Worm (Caenorhabditis elegans): ENCODE results near the gene Y38H6C.18.

- TF ChIP-seq ztf-11 (tag; optimal IDR thresholded peaks at IDR 0.05): no peak
- no peak for TF ChIP-seq blmp-1 (tag; optimal IDR thresholded peaks at IDR 0.05; ENCODE audit: insufficient read depth)
- TF ChIP-seq snpc-4 (tag; optimal IDR thresholded peaks at IDR 0.05): no peak
- TF ChIP-seq ama-1 (optimal IDR thresholded peaks at IDR 0.05): no peak
- TF ChIP-seq nhr-12 (tag; optimal IDR thresholded peaks at IDR 0.05): no peak
Observed at ce11 chrV:20595653-20596052, 48.7 kb upstream of the Y38H6C.18 start, which contains the start of gene F26F2.11.
